Worm (Caenorhabditis elegans): ENCODE results near the gene pqn-83.
A peak's percentile ranks its signal among the peaks of the same experiment; 100 is the strongest.

The pqn-83 gene

ce11 chrIII:13123440-13123839, 24.2 kb upstream of the pqn-83 start:
- TF ChIP-seq nhr-237 (tag; optimal IDR thresholded peaks at IDR 0.05) (no peak), ces-1 (GFP tag; optimal IDR thresholded peaks at IDR 0.05) (peak; percentile 30), ceh-44 (GFP tag; IDR thresholded peaks at IDR 0.05) (no peak), fkh-10 (GFP tag; optimal IDR thresholded peaks at IDR 0.05) (peak; percentile 91), vab-7 (GFP tag; IDR thresholded peaks at IDR 0.05) (no peak), ceh-32 (tag; optimal IDR thresholded peaks at IDR 0.05; ENCODE audit: poor library complexity) (no peak), ceh-62 (tag; optimal IDR thresholded peaks at IDR 0.05) (no peak), nhr-76 (tag; optimal IDR thresholded peaks at IDR 0.05) (no peak), dpl-1 (GFP tag; optimal IDR thresholded peaks at IDR 0.05) (no peak), lin-1 (GFP tag; IDR thresholded peaks at IDR 0.05) (no peak), unc-62 (GFP tag; optimal IDR thresholded peaks at IDR 0.05 in 1 of 2) (peak in 1 of 2 experiments; percentile 38), unc-62 (tag; optimal IDR thresholded peaks at IDR 0.05) (no peak)

DNA sequence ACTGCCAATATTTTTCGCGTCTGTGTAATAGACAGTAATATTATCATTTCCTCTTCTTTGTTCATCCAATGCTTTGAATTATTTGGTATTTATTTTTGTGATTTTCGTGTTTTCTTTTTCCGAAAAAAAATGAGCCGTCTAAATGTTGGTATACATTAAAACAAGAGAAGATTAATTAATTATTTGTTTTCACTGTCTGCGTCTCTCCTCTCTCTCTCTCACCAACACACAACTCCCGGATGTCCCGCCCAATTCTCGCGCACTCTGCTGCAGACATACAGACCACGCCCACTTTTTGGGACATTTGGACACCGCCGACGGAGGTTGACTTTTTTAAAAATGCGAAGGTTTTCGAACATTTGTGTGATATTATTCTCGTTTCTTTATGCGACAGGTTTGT, 20.3 kb upstream of the pqn-83 start, which contains the start of gene zig-8:
Gene zig-8, plus strand, starts transcription at position 301 of the 400 bp plus-strand sequence.
- TF ChIP-seq ctbp-1 (GFP tag; IDR thresholded peaks at IDR 0.05): peak; percentile 23; the same call in 1 of the 2 replicates
- TF ChIP-seq aha-1 (tag): peak; percentile 23
- TF ChIP-seq nhr-42 (GFP tag; IDR thresholded peaks at IDR 0.05): no peak

ce11 chrIII:13118460-13118859, 19.2 kb upstream of the pqn-83 start:
- no peak for TF ChIP-seq nhr-28 (tag; optimal IDR thresholded peaks at IDR 0.05)
- TF ChIP-seq aha-1 (tag): peak; percentile 93
- no peak for TF ChIP-seq snpc-4 (tag; optimal IDR thresholded peaks at IDR 0.05)

- TF ChIP-seq daf-19 (GFP tag; conservative IDR thresholded peaks at IDR 0.05) (no peak), nhr-48 (tag; optimal IDR thresholded peaks at IDR 0.05) (no peak), ama-1 (optimal IDR thresholded peaks at IDR 0.05) (no peak), lir-3 (tag; optimal IDR thresholded peaks at IDR 0.05) (no peak), daf-8 (GFP tag; IDR thresholded peaks at IDR 0.05) (no peak), jun-1 (tag; optimal IDR thresholded peaks at IDR 0.05) (no peak), F26F4.8 (GFP tag; conservative IDR thresholded peaks at IDR 0.05) (no peak), T26A8.4 (GFP tag; IDR thresholded peaks at IDR 0.05) (no peak), unc-62 (GFP tag; optimal IDR thresholded peaks at IDR 0.05 in 1 of 2) (no peak), unc-62 (tag; optimal IDR thresholded peaks at IDR 0.05) (no peak), lsy-2 (tag; optimal IDR thresholded peaks at IDR 0.05) (no peak), nhr-102 (tag; optimal IDR thresholded peaks at IDR 0.05) (no peak), F37D6.2 (tag; optimal IDR thresholded peaks at IDR 0.05) (no peak), ceh-28 (tag; optimal IDR thresholded peaks at IDR 0.05) (no peak), pha-4 (GFP tag; IDR thresholded peaks at IDR 0.05) (no peak), pha-4 (tag; optimal IDR thresholded peaks at IDR 0.05) (no peak), nhr-77 (tag; optimal IDR thresholded peaks at IDR 0.05) (no peak), ces-1 (GFP tag; optimal IDR thresholded peaks at IDR 0.05) (no peak), hmg-1.1 (GFP tag; IDR thresholded peaks at IDR 0.05) (no peak), saeg-2 (GFP tag; IDR thresholded peaks at IDR 0.05) (no peak)
Measured at ce11 chrIII:13107307-13107706, 8.0 kb upstream of the pqn-83 start, which contains the start of gene dhhc-8. dhhc-8 (plus strand) TSS chrIII:13107607.

DNA sequence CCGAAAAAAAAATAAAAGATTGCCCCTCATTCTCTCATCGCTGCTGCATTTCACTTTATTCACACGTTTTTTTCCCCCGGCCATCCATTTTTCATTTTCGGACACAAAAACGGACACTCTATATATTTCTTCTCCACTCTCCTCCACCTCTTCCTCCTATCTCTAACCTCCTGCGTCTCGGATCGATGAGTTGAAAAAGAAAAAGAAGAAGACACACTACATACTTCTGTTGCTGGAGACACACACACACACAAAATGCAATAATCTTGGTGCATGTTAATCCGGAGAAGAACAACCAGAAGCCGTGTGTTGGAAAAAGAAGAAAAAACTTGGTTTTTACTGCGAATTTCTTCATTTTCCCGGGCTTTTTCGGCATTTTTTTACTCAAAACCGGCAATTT, 6.7 kb upstream of the pqn-83 start:
- TF ChIP-seq ZK337.2 (GFP tag; IDR thresholded peaks at IDR 0.05) (no peak), aha-1 (tag) (peak; percentile 42), zip-2 (tag; optimal IDR thresholded peaks at IDR 0.05) (no peak), mep-1 (tag; optimal IDR thresholded peaks at IDR 0.05) (peak; percentile 25), nhr-28 (tag; optimal IDR thresholded peaks at IDR 0.05) (peak; percentile 84), gei-8 (GFP tag; optimal IDR thresholded peaks at IDR 0.05) (no peak), ceh-20 (GFP tag; IDR thresholded peaks at IDR 0.05) (no peak), hmg-1.1 (GFP tag; IDR thresholded peaks at IDR 0.05) (peak; percentile 70), T20F7.1 (GFP tag; optimal IDR thresholded peaks at IDR 0.05) (no peak), ctbp-1 (GFP tag; IDR thresholded peaks at IDR 0.05) (no peak), tra-1 (GFP tag; IDR thresholded peaks at IDR 0.05) (no peak), nhr-11 (tag; optimal IDR thresholded peaks at IDR 0.05) (no peak), hlh-30 (tag; optimal IDR thresholded peaks at IDR 0.05; ENCODE audit: insufficient read depth) (peak; percentile 53), ces-1 (GFP tag; optimal IDR thresholded peaks at IDR 0.05) (no peak), nhr-6 (tag; optimal IDR thresholded peaks at IDR 0.05) (no peak), mdl-1 (tag; optimal IDR thresholded peaks at IDR 0.05) (peak in 1 of 2 experiments; percentile 23), daf-12 (tag; optimal IDR thresholded peaks at IDR 0.05) (no peak), nhr-102 (tag; optimal IDR thresholded peaks at IDR 0.05) (no peak), Y48G9A.11 (GFP tag; IDR thresholded peaks at IDR 0.05) (no peak)

Measured in whole organism, L4 larva.